Worm (Caenorhabditis elegans) whole organism, young adult: ENCODE data around the gene eps-8.

Source experiments
- B0261.1 ChIP-seq: sonication (generic microtip); optimal IDR thresholded peaks from 2 replicates; lab custom pipeline; 2016; ENCODE audit warnings: mild to moderate bottlenecking, missing genetic modification characterization, moderate library complexity, missing compliant biosample characterization
- F22D6.2 ChIP-seq: sonication (generic microtip); optimal IDR thresholded peaks from 2 replicates; lab custom pipeline; 2016; ENCODE audit warnings: mild to moderate bottlenecking, missing genetic modification characterization, missing compliant biosample characterization
- ama-1 ChIP-seq, 3 experiments: fragments of 150-350 bp in 1 of 3; sonication (generic microtip) in 2 of 3; optimal IDR thresholded peaks; 2 replicates each; lab custom pipeline; 2014 to 2018; ENCODE audit warnings: missing biosample characterization in 2 of 3, missing genetic modification characterization in 2 of 3, missing genetic modification reagents in 2 of 3
- dpff-1 ChIP-seq: sonication (generic microtip); optimal IDR thresholded peaks from 2 replicates; lab custom pipeline; 2017; ENCODE audit warnings: mild to moderate bottlenecking, missing genetic modification characterization, missing compliant biosample characterization
- lin-35 ChIP-seq, 3 experiments: fragments of 150-350 bp in 2 of 3; sonication (generic microtip) in 1 of 3; optimal IDR thresholded peaks; 2 replicates each; lab custom pipeline; 2014 to 2018; ENCODE audit warnings: missing biosample characterization in 3 of 3, missing genetic modification characterization in 3 of 3, missing genetic modification reagents in 3 of 3
- madf-8 ChIP-seq: fragments of 200-800 bp; sonication (Bioruptor generic); conservative IDR thresholded peaks from 2 replicates; pipeline ENCODE4 v1.3.6; 2022; ENCODE audit warnings: missing genetic modification reagents, missing genetic modification characterization, missing compliant biosample characterization
- mxl-1 ChIP-seq: sonication (generic microtip); optimal IDR thresholded peaks from 2 replicates; lab custom pipeline; 2016; ENCODE audit warnings: missing genetic modification characterization, missing compliant biosample characterization
- nhr-120 ChIP-seq: fragments of 200-800 bp; sonication (Bioruptor generic); IDR thresholded peaks from 2 replicates; pipeline ENCODE4 v1.3.6; 2022; ENCODE audit warnings: missing genetic modification characterization, missing compliant biosample characterization
- sdz-38 ChIP-seq: sonication (generic microtip); optimal IDR thresholded peaks from 2 replicates; lab custom pipeline; 2016; ENCODE audit warnings: missing genotype, missing genetic modification characterization, missing compliant biosample characterization
- tbp1 ChIP-seq: fragments of 200-800 bp; sonication (Bioruptor generic); optimal IDR thresholded peaks from 2 replicates; lab custom pipeline; 2018; ENCODE audit warnings: mild to moderate bottlenecking, missing genetic modification characterization, missing compliant biosample characterization
- zim-3 ChIP-seq: sonication (generic microtip); optimal IDR thresholded peaks from 2 replicates; lab custom pipeline; 2017; ENCODE audit warnings: mild to moderate bottlenecking, missing genetic modification characterization, moderate library complexity, missing compliant biosample characterization

- TF ChIP-seq mxl-1 (no peak), dpff-1 (tag; lab: Kevin White, UChicago) (no peak), B0261.1 (tag; lab: Kevin White, UChicago) (no peak), sdz-38 (tag; lab: Kevin White, UChicago) (no peak), tbp1 (GFP tag; lab: Kevin White, UChicago) (no peak), nhr-120 (GFP tag; lab: Robert Waterston, UW) (no peak), ama-1 (optimal IDR thresholded peaks at IDR 0.05; lab: Kevin White, UChicago) (no peak), ama-1 (GFP tag; optimal IDR thresholded peaks at IDR 0.05; lab: Kevin White, UChicago) (no peak), madf-8 (GFP tag; lab: Robert Waterston, UW) (no peak), zim-3 (tag; lab: Kevin White, UChicago) (no peak), F22D6.2 (tag; lab: Kevin White, UChicago) (no peak), lin-35 (GFP tag; optimal IDR thresholded peaks at IDR 0.05; lab: Kevin White, UChicago) (no peak)
Measured at ce11 chrIV:14909589-14909988, 30.3 kb downstream of the eps-8 start, which contains the start of gene pnc-2.
